Worm (Caenorhabditis elegans): ENCODE measurements around the gene ekl-6.

ce11 chrIII:10018007-10018406 is 46.2 kb upstream of the ekl-6 start:
- TF ChIP-seq W03F9.2 (tag; optimal IDR thresholded peaks at IDR 0.05) (no peak), him-1 (tag; optimal IDR thresholded peaks at IDR 0.05) (no peak), dao-5 (tag; optimal IDR thresholded peaks at IDR 0.05) (no peak)

Measured in whole organism, L4/young adult.